Worm (Caenorhabditis elegans) whole organism, young adult: ENCODE results near the gene isw-1.

Experiments
- B0035.1 ChIP-seq: sonication (generic microtip); optimal IDR thresholded peaks from 2 replicates; lab custom pipeline; 2016; ENCODE audit warnings: missing genetic modification characterization, mild to moderate bottlenecking, missing compliant biosample characterization, missing genotype, missing genetic modification reagents
- B0336.3 ChIP-seq: fragments of 200-800 bp; sonication (Bioruptor generic); IDR thresholded peaks from 2 replicates; pipeline ENCODE4 v1.3.6; 2022; ENCODE audit warnings: missing genetic modification characterization, missing compliant biosample characterization
- D2030.7 ChIP-seq: fragments of 200-800 bp; sonication (Bioruptor generic); IDR thresholded peaks from 2 replicates; pipeline ENCODE4 v1.3.6; 2022; ENCODE audit warnings: missing genetic modification reagents, missing genetic modification characterization, missing compliant biosample characterization
- F10E7.11 ChIP-seq: sonication (generic microtip); optimal IDR thresholded peaks from 2 replicates; lab custom pipeline; 2017; ENCODE audit warnings: mild to moderate bottlenecking, missing genetic modification characterization, moderate library complexity, missing compliant biosample characterization
- F22D6.2 ChIP-seq: sonication (generic microtip); optimal IDR thresholded peaks from 2 replicates; lab custom pipeline; 2016; ENCODE audit warnings: mild to moderate bottlenecking, missing genetic modification characterization, missing compliant biosample characterization
- F37B4.10 ChIP-seq: fragments of 200-800 bp; sonication (Bioruptor generic); IDR thresholded peaks from 2 replicates; pipeline ENCODE4 v1.3.6; 2022; ENCODE audit warnings: missing genetic modification characterization, missing compliant biosample characterization
- F52B5.7 ChIP-seq: sonication (generic microtip); optimal IDR thresholded peaks from 2 replicates; lab custom pipeline; 2016; ENCODE audit warnings: mild to moderate bottlenecking, missing genetic modification characterization, missing compliant biosample characterization
- F55B11.4 ChIP-seq: sonication (generic microtip); optimal IDR thresholded peaks from 2 replicates; lab custom pipeline; 2016; ENCODE audit warnings: missing compliant biosample characterization, missing genetic modification characterization, borderline replicate concordance; ENCODE audit not compliant: insufficient read depth
- F57C9.4 ChIP-seq: sonication (generic microtip); optimal IDR thresholded peaks from 2 replicates; lab custom pipeline; 2017; ENCODE audit warnings: mild to moderate bottlenecking, missing genetic modification characterization, missing compliant biosample characterization
- K12H6.12 ChIP-seq: fragments of 200-800 bp; sonication (Bioruptor generic); optimal IDR thresholded peaks from 2 replicates; lab custom pipeline; 2018; ENCODE audit warnings: mild to moderate bottlenecking, missing genetic modification characterization, missing compliant biosample characterization
- Y53F4B.3 ChIP-seq: fragments of 200-800 bp; sonication (Bioruptor generic); IDR thresholded peaks from 2 replicates; pipeline ENCODE4 v1.3.6; 2022; ENCODE audit warnings: missing genetic modification reagents, missing genetic modification characterization, missing compliant biosample characterization
- Y95B8A.8 ChIP-seq: fragments of 200-800 bp; sonication (Bioruptor generic); IDR thresholded peaks from 2 replicates; pipeline ENCODE4 v1.3.6; 2022; ENCODE audit warnings: missing genetic modification reagents, missing genetic modification characterization, missing compliant biosample characterization
- atf-7 ChIP-seq: sonication (generic microtip); optimal IDR thresholded peaks from 2 replicates; lab custom pipeline; 2017; ENCODE audit warnings: mild to moderate bottlenecking, missing genetic modification characterization, missing compliant biosample characterization
- athp-1 ChIP-seq: sonication (generic microtip); optimal IDR thresholded peaks from 2 replicates; lab custom pipeline; 2017; ENCODE audit warnings: mild to moderate bottlenecking, missing genetic modification characterization, missing compliant biosample characterization
- attf-3 ChIP-seq: fragments of 200-800 bp; sonication (Bioruptor generic); conservative IDR thresholded peaks from 2 replicates; pipeline ENCODE4 v1.3.6; 2022; ENCODE audit warnings: missing genetic modification reagents, missing genetic modification characterization, missing compliant biosample characterization
- attf-5 ChIP-seq: fragments of 200-800 bp; sonication (Bioruptor generic); optimal IDR thresholded peaks from 2 replicates; lab custom pipeline; 2018; ENCODE audit warnings: mild to moderate bottlenecking, missing genetic modification characterization, missing compliant biosample characterization
- ccch-3 ChIP-seq: fragments of 200-800 bp; sonication (Bioruptor generic); optimal IDR thresholded peaks from 2 replicates; lab custom pipeline; 2018; ENCODE audit warnings: mild to moderate bottlenecking, missing genetic modification characterization, missing compliant biosample characterization
- ceh-100 ChIP-seq: fragments of 200-800 bp; sonication (Bioruptor generic); IDR thresholded peaks from 2 replicates; pipeline ENCODE4 v1.3.6; 2022; ENCODE audit warnings: missing genetic modification reagents, missing genetic modification characterization, missing compliant biosample characterization
- ceh-58 ChIP-seq: fragments of 200-800 bp; sonication (Bioruptor generic); IDR thresholded peaks from 2 replicates; pipeline ENCODE4 v1.3.6; 2022; ENCODE audit warnings: missing genetic modification characterization, missing compliant biosample characterization
- ceh-91 ChIP-seq: fragments of 200-800 bp; sonication (Bioruptor generic); IDR thresholded peaks from 2 replicates; pipeline ENCODE4 v1.3.6; 2022; ENCODE audit warnings: missing genetic modification reagents, missing genetic modification characterization, missing compliant biosample characterization
- chd-7 ChIP-seq: sonication (generic microtip); optimal IDR thresholded peaks from 2 replicates; lab custom pipeline; 2016; ENCODE audit warnings: mild to moderate bottlenecking, missing genetic modification characterization, moderate library complexity, missing compliant biosample characterization
- egl-18 ChIP-seq: fragments of 200-800 bp; sonication (Bioruptor generic); IDR thresholded peaks from 2 replicates; pipeline ENCODE4 v1.3.6; 2022; ENCODE audit warnings: missing genetic modification reagents, missing genetic modification characterization, missing compliant biosample characterization
- ekl-4 ChIP-seq: fragments of 200-800 bp; sonication (Bioruptor generic); IDR thresholded peaks from 2 replicates; pipeline ENCODE4 v1.3.6; 2022; ENCODE audit warnings: missing genetic modification reagents, missing genetic modification characterization, missing compliant biosample characterization
- ets-4 ChIP-seq: fragments of 200-800 bp; sonication (Bioruptor generic); optimal IDR thresholded peaks from 2 replicates; lab custom pipeline; 2018; ENCODE audit warnings: mild to moderate bottlenecking, missing genetic modification characterization, missing compliant biosample characterization
- him-1 ChIP-seq: sonication (generic microtip); optimal IDR thresholded peaks from 2 replicates; lab custom pipeline; 2016; ENCODE audit warnings: missing genotype, missing genetic modification reagents, missing genetic modification characterization, missing compliant biosample characterization
- lag-1 ChIP-seq: fragments of 200-800 bp; sonication (Bioruptor generic); IDR thresholded peaks from 2 replicates; pipeline ENCODE4 v1.3.6; 2022; ENCODE audit warnings: missing genetic modification reagents, missing genetic modification characterization, missing compliant biosample characterization
- lin-35 ChIP-seq, 3 experiments: fragments of 150-350 bp in 2 of 3; sonication (generic microtip) in 1 of 3; optimal IDR thresholded peaks; 2 replicates each; lab custom pipeline; 2014 to 2018; ENCODE audit warnings: missing biosample characterization in 3 of 3, missing genetic modification characterization in 3 of 3, missing genetic modification reagents in 3 of 3
- lin-40 ChIP-seq: sonication (generic microtip); optimal IDR thresholded peaks from 2 replicates; lab custom pipeline; 2016; ENCODE audit warnings: missing genetic modification characterization, mild to moderate bottlenecking, missing compliant biosample characterization, missing genotype, missing genetic modification reagents
- lin-54 ChIP-seq: fragments of 200-800 bp; sonication (Bioruptor generic); optimal IDR thresholded peaks from 2 replicates; lab custom pipeline; 2018; ENCODE audit warnings: mild to moderate bottlenecking, missing genetic modification characterization, missing compliant biosample characterization
- lir-1 ChIP-seq: fragments of 200-800 bp; sonication (Bioruptor generic); conservative IDR thresholded peaks from 2 replicates; pipeline ENCODE4 v1.3.6; 2022; ENCODE audit warnings: missing genetic modification reagents, missing genetic modification characterization, missing compliant biosample characterization
- lsl-1 ChIP-seq: fragments of 200-800 bp; sonication (Bioruptor generic); optimal IDR thresholded peaks from 2 replicates; lab custom pipeline; 2018; ENCODE audit warnings: mild to moderate bottlenecking, missing genetic modification characterization, moderate library complexity, missing compliant biosample characterization
- lsy-27 ChIP-seq: sonication (generic microtip); optimal IDR thresholded peaks from 2 replicates; lab custom pipeline; 2017; ENCODE audit warnings: missing genetic modification characterization, mild to moderate bottlenecking, missing compliant biosample characterization, antibody characterized with exemption, missing genotype, borderline replicate concordance; ENCODE audit not compliant: insufficient read depth
- madf-10 ChIP-seq: sonication (generic microtip); optimal IDR thresholded peaks from 2 replicates; lab custom pipeline; 2016; ENCODE audit warnings: mild to moderate bottlenecking, missing genetic modification characterization, missing compliant biosample characterization
- madf-6 ChIP-seq: fragments of 200-800 bp; sonication (Bioruptor generic); IDR thresholded peaks from 2 replicates; pipeline ENCODE4 v1.3.6; 2022; ENCODE audit warnings: missing genetic modification reagents, missing genetic modification characterization, missing compliant biosample characterization
- mes-4 ChIP-seq: sonication (generic microtip); optimal IDR thresholded peaks from 2 replicates; lab custom pipeline; 2016; ENCODE audit warnings: missing genotype, missing genetic modification characterization, missing compliant biosample characterization
- nfya-1 ChIP-seq: sonication (generic microtip); optimal IDR thresholded peaks from 2 replicates; lab custom pipeline; 2017; ENCODE audit warnings: antibody characterized with exemption, missing compliant biosample characterization, missing genetic modification characterization, borderline replicate concordance; ENCODE audit not compliant: insufficient read depth
- nhr-120 ChIP-seq: fragments of 200-800 bp; sonication (Bioruptor generic); IDR thresholded peaks from 2 replicates; pipeline ENCODE4 v1.3.6; 2022; ENCODE audit warnings: missing genetic modification characterization, missing compliant biosample characterization
- nhr-27 ChIP-seq: fragments of 200-800 bp; sonication (Bioruptor generic); optimal IDR thresholded peaks from 2 replicates; lab custom pipeline; 2018; ENCODE audit warnings: mild to moderate bottlenecking, missing genetic modification characterization, moderate library complexity, missing compliant biosample characterization
- nhr-80 ChIP-seq: sonication (generic microtip); optimal IDR thresholded peaks from 2 replicates; lab custom pipeline; 2016; ENCODE audit warnings: missing genetic modification characterization, missing compliant biosample characterization
- nhr-90 ChIP-seq: sonication (generic microtip); optimal IDR thresholded peaks from 2 replicates; lab custom pipeline; 2016; ENCODE audit warnings: missing genotype, mild to moderate bottlenecking, missing genetic modification characterization, missing compliant biosample characterization
- pbrm-1 ChIP-seq: fragments of 200-800 bp; sonication (Bioruptor generic); IDR thresholded peaks from 2 replicates; pipeline ENCODE4 v1.3.6; 2022; ENCODE audit warnings: missing genetic modification reagents, missing genetic modification characterization, missing compliant biosample characterization
- sea-2 ChIP-seq: fragments of 200-800 bp; sonication (Bioruptor generic); IDR thresholded peaks from 2 replicates; pipeline ENCODE4 v1.3.6; 2022; ENCODE audit warnings: missing genetic modification characterization, missing compliant biosample characterization
- snpc-3.4 ChIP-seq: sonication (generic microtip); optimal IDR thresholded peaks from 2 replicates; lab custom pipeline; 2017; ENCODE audit warnings: missing genetic modification characterization, mild to moderate bottlenecking, missing compliant biosample characterization, antibody characterized with exemption, moderate library complexity, missing genotype, missing genetic modification reagents
- somi-1 ChIP-seq: fragments of 200-800 bp; sonication (Bioruptor generic); optimal IDR thresholded peaks from 2 replicates; lab custom pipeline; 2018; ENCODE audit warnings: mild to moderate bottlenecking, missing genetic modification characterization, missing compliant biosample characterization
- tbx-9 ChIP-seq: sonication (generic microtip); optimal IDR thresholded peaks from 2 replicates; lab custom pipeline; 2016; ENCODE audit warnings: borderline replicate concordance, missing genetic modification characterization, inconsistent platforms, missing compliant biosample characterization
- xnd-1 ChIP-seq: sonication (generic microtip); optimal IDR thresholded peaks from 2 replicates; lab custom pipeline; 2016; ENCODE audit warnings: missing genotype, missing genetic modification reagents, missing genetic modification characterization, missing compliant biosample characterization
- zfh-2 ChIP-seq: fragments of 200-800 bp; sonication (Bioruptor generic); conservative IDR thresholded peaks from 2 replicates; pipeline ENCODE4 v1.3.6; 2022; ENCODE audit warnings: missing genetic modification reagents, missing genetic modification characterization, missing compliant biosample characterization
- ztf-18 ChIP-seq: sonication (generic microtip); optimal IDR thresholded peaks from 2 replicates; lab custom pipeline; 2016; ENCODE audit warnings: missing genotype, mild to moderate bottlenecking, missing genetic modification characterization, missing compliant biosample characterization
- ztf-26 ChIP-seq: sonication (generic microtip); optimal IDR thresholded peaks from 2 replicates; lab custom pipeline; 2017; ENCODE audit warnings: missing genetic modification characterization, missing compliant biosample characterization
- ztf-28 ChIP-seq: fragments of 200-800 bp; sonication (Bioruptor generic); IDR thresholded peaks from 2 replicates; pipeline ENCODE4 v1.3.6; 2022; ENCODE audit warnings: missing genetic modification reagents, missing genetic modification characterization, missing compliant biosample characterization

isw-1 gene

ce11 chrIII:6709983-6710382 lies at the start of gene isw-1 (continued):
- TF ChIP-seq egl-18 (no peak), chd-7 (no peak), nhr-90 (no peak), atf-7 (tag; lab: Kevin White, UChicago) (no peak), somi-1 (GFP tag; lab: Kevin White, UChicago) (no peak), ztf-18 (peak; percentile 8), F37B4.10 (no peak), B0035.1 (tag; lab: Kevin White, UChicago) (no peak), nhr-27 (tag; lab: Kevin White, UChicago) (no peak), athp-1 (no peak), tbx-9 (tag; lab: Kevin White, UChicago) (no peak), zfh-2 (GFP tag; lab: Robert Waterston, UW) (no peak), him-1 (no peak), ets-4 (no peak), xnd-1 (tag; lab: Kevin White, UChicago) (peak; percentile 85), F57C9.4 (tag; lab: Kevin White, UChicago) (no peak), lsl-1 (GFP tag; lab: Kevin White, UChicago) (peak; percentile 75), F22D6.2 (tag; lab: Kevin White, UChicago) (no peak), F10E7.11 (tag; lab: Kevin White, UChicago) (no peak), Y53F4B.3 (GFP tag; lab: Robert Waterston, UW) (no peak), sea-2 (GFP tag; lab: Robert Waterston, UW) (no peak), snpc-3.4 (tag; lab: Kevin White, UChicago) (peak; percentile 85), ccch-3 (GFP tag; lab: Kevin White, UChicago) (no peak), attf-3 (GFP tag; lab: Robert Waterston, UW) (peak; percentile 80), madf-6 (GFP tag; lab: Robert Waterston, UW) (peak; percentile 97), ztf-28 (GFP tag; lab: Robert Waterston, UW) (no peak), ztf-26 (tag; lab: Kevin White, UChicago) (no peak), ceh-91 (peak; percentile 92), pbrm-1 (GFP tag; lab: Robert Waterston, UW) (peak; percentile 60; the same call in 1 of the 2 replicates), nfya-1 (tag; lab: Kevin White, UChicago) (no peak), D2030.7 (GFP tag; lab: Robert Waterston, UW) (peak; percentile 84), nhr-120 (GFP tag; lab: Robert Waterston, UW) (no peak), ceh-58 (no peak), lir-1 (GFP tag; lab: Robert Waterston, UW) (no peak), lin-54 (GFP tag; lab: Kevin White, UChicago) (peak; percentile 93), K12H6.12 (no peak), lin-35 (GFP tag; optimal IDR thresholded peaks at IDR 0.05; lab: Kevin White, UChicago) (peak in 2 of 3 experiments; percentile 76 to 92), Y95B8A.8 (GFP tag; lab: Robert Waterston, UW) (0 out of 2 replicates have a peak, but pooled peaks have one; percentile 51), ekl-4 (peak; percentile 78), lin-40 (no peak), mes-4 (tag; lab: Kevin White, UChicago) (no peak), lsy-27 (tag; lab: Kevin White, UChicago) (no peak), F52B5.7 (tag; lab: Kevin White, UChicago) (no peak), madf-10 (tag; lab: Kevin White, UChicago) (no peak), B0336.3 (GFP tag; lab: Robert Waterston, UW) (no peak), ceh-100 (GFP tag; lab: Robert Waterston, UW) (no peak), F55B11.4 (tag; lab: Kevin White, UChicago) (no peak), lag-1 (GFP tag; lab: Robert Waterston, UW) (no peak), nhr-80 (tag; lab: Kevin White, UChicago) (no peak), attf-5 (GFP tag; lab: Kevin White, UChicago) (peak; percentile 30)
